Worm (Caenorhabditis elegans): Measurements from ENCODE around the gene sru-27.

ce11 chrV:1476284-1476792, 22.9 kb upstream of the sru-27 start:
- no peak for TF ChIP-seq lin-39 (tag; optimal IDR thresholded peaks at IDR 0.05)
- no peak for TF ChIP-seq fkh-10 (GFP tag; optimal IDR thresholded peaks at IDR 0.05)
- no peak for TF ChIP-seq aly-2 (tag; optimal IDR thresholded peaks at IDR 0.05)
- no peak for TF ChIP-seq jun-1 (tag; optimal IDR thresholded peaks at IDR 0.05)

Measured in whole organism, L1 larva.